Fruit fly (Drosophila melanogaster): Measurements from ENCODE around the gene CG14011.

CG14011 gene

DNA sequence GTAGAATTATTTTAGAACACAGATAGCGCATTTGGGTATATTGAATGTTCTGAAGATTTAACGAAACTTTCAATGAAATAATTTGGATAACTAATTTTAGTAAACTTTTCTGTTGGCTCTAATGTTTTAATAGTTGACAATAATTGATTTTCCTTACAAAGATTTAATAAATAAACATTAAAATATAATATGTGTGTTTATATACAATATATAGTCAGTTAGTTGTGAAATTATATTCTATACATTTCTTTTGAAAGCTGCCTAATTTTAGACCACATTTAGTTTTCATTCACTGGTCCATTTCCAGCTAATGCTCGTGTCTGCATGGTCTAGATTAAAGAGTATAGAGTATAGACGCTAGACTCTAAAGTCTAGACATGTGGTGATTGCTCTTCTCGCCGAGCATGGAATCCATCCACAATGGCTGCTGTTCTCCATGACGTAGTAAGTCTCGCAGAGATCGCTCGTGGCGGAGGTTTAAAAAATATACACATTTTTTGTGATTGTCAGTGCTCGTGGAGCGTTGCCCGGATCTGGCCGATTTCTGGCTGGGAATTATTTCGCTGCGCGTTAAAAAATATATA, 22.0 kb downstream of the CG14011 start, which contains the start of gene GluRIIB (continued):
- no peak for TF ChIP-seq her (GFP tag; optimal IDR thresholded peaks at IDR 0.05)
- no peak for TF ChIP-seq da (GFP tag; optimal IDR thresholded peaks at IDR 0.05)
- no peak for TF ChIP-seq pum (GFP tag; optimal IDR thresholded peaks at IDR 0.05)
- TF ChIP-seq mld (GFP tag; IDR thresholded peaks at IDR 0.05; ENCODE audit: partially characterized antibody), result no peak
- TF ChIP-seq CG1603 (tag; optimal IDR thresholded peaks at IDR 0.05), result no peak
- no peak for TF ChIP-seq dysf (GFP tag; IDR thresholded peaks at IDR 0.05)
- TF ChIP-seq HLH54F (GFP tag; optimal IDR thresholded peaks at IDR 0.05), result no peak
- TF ChIP-seq stwl (tag; optimal IDR thresholded peaks at IDR 0.05), result no peak
- TF ChIP-seq Dref (GFP tag; IDR thresholded peaks at IDR 0.05), result no peak
- TF ChIP-seq CG12769 (tag; optimal IDR thresholded peaks at IDR 0.05), result peak; percentile 2
- TF ChIP-seq CG13296 (GFP tag; optimal IDR thresholded peaks at IDR 0.05), result no peak
- peak; percentile 19 for TF ChIP-seq Ssrp (tag; optimal IDR thresholded peaks at IDR 0.05)
- no peak for TF ChIP-seq HmgZ (tag; optimal IDR thresholded peaks at IDR 0.05)
- no peak for TF ChIP-seq Fer2 (tag; optimal IDR thresholded peaks at IDR 0.05)
- TF ChIP-seq row (GFP tag; IDR thresholded peaks at IDR 0.05), result peak; percentile 26; the same call in 1 of the 3 replicates
- TF ChIP-seq CG10543 (GFP tag; optimal IDR thresholded peaks at IDR 0.05), result peak; percentile 34
- TF ChIP-seq aop (GFP tag; IDR thresholded peaks at IDR 0.05), result no peak
- TF ChIP-seq sd (tag; optimal IDR thresholded peaks at IDR 0.05), result peak; percentile 16
- TF ChIP-seq CG7839 (tag; optimal IDR thresholded peaks at IDR 0.05), result peak; percentile 26
- TF ChIP-seq Tbp (GFP tag; optimal IDR thresholded peaks at IDR 0.05), result no peak
- TF ChIP-seq Hmx (GFP tag; optimal IDR thresholded peaks at IDR 0.05), result no peak
- no peak for TF ChIP-seq ranshi (GFP tag; IDR thresholded peaks at IDR 0.05)
- peak; percentile 8 for TF ChIP-seq CG12391 (tag; optimal IDR thresholded peaks at IDR 0.05)
- no peak for TF ChIP-seq CG8944 (GFP tag; optimal IDR thresholded peaks at IDR 0.05)
- no peak for TF ChIP-seq B-H1 (GFP tag; IDR thresholded peaks at IDR 0.05)
- no peak for TF ChIP-seq nom (GFP tag; optimal IDR thresholded peaks at IDR 0.05)
- no peak for TF ChIP-seq Xbp1 (GFP tag; optimal IDR thresholded peaks at IDR 0.05)
- TF ChIP-seq psq (GFP tag; optimal IDR thresholded peaks at IDR 0.05), result no peak
- no peak for TF ChIP-seq CG4424 (GFP tag; optimal IDR thresholded peaks at IDR 0.05)
- no peak for TF ChIP-seq CG10654 (GFP tag; optimal IDR thresholded peaks at IDR 0.05)
- peak; percentile 25 for TF ChIP-seq CG8924 (tag; optimal IDR thresholded peaks at IDR 0.05)
- no peak for TF ChIP-seq btn (GFP tag; optimal IDR thresholded peaks at IDR 0.05)
- no peak for TF ChIP-seq Dip2 (GFP tag; IDR thresholded peaks at IDR 0.05)
- no peak for TF ChIP-seq CG9609 (GFP tag; optimal IDR thresholded peaks at IDR 0.05)
- TF ChIP-seq CG10979 (tag; optimal IDR thresholded peaks at IDR 0.05), result peak; percentile 42
- TF ChIP-seq gsb (GFP tag; IDR thresholded peaks at IDR 0.05), result no peak
- peak; percentile 43 for TF ChIP-seq Med (GFP tag)
- TF ChIP-seq ash1 (GFP tag; optimal IDR thresholded peaks at IDR 0.05), result no peak
- TF ChIP-seq Asciz (GFP tag; optimal IDR thresholded peaks at IDR 0.05), result no peak
- TF ChIP-seq CG2712 (tag; optimal IDR thresholded peaks at IDR 0.05), result peak; percentile 54
- no peak for TF ChIP-seq zfh1 (GFP tag; IDR thresholded peaks at IDR 0.05)
- TF ChIP-seq CG10274 (GFP tag; optimal IDR thresholded peaks at IDR 0.05), result no peak
- TF ChIP-seq Trl (optimal IDR thresholded peaks at IDR 0.05), result peak; percentile 3 to 5
- no peak for TF ChIP-seq Trl (GFP tag; optimal IDR thresholded peaks at IDR 0.05)
- no peak for TF ChIP-seq CG7928 (GFP tag; optimal IDR thresholded peaks at IDR 0.05)
- no peak for TF ChIP-seq CG2120 (GFP tag; optimal IDR thresholded peaks at IDR 0.05)
- peak; percentile 64 for TF ChIP-seq CG18262 (tag; optimal IDR thresholded peaks at IDR 0.05)
- TF ChIP-seq CoRest (tag; optimal IDR thresholded peaks at IDR 0.05), result peak; percentile 36
- no peak for TF ChIP-seq onecut (GFP tag; IDR thresholded peaks at IDR 0.05)
- TF ChIP-seq run (tag; optimal IDR thresholded peaks at IDR 0.05), result no peak
- TF ChIP-seq twi (tag; optimal IDR thresholded peaks at IDR 0.05), result peak; percentile 23
- no peak for TF ChIP-seq klu (GFP tag; IDR thresholded peaks at IDR 0.05)
